Fruit fly (Drosophila melanogaster): ENCODE measurements around the gene TrpRS-m.

dm6 chr3L:17886545-17886944, 37.0 kb downstream of the TrpRS-m start, which contains the start of gene CG16775:
- TF ChIP-seq CG8478 (optimal IDR thresholded peaks at IDR 0.05), result no peak
- no peak for TF ChIP-seq CTCF (optimal IDR thresholded peaks at IDR 0.05)
